Fruit fly (Drosophila melanogaster): Measurements from ENCODE around the gene zuc.

DNA sequence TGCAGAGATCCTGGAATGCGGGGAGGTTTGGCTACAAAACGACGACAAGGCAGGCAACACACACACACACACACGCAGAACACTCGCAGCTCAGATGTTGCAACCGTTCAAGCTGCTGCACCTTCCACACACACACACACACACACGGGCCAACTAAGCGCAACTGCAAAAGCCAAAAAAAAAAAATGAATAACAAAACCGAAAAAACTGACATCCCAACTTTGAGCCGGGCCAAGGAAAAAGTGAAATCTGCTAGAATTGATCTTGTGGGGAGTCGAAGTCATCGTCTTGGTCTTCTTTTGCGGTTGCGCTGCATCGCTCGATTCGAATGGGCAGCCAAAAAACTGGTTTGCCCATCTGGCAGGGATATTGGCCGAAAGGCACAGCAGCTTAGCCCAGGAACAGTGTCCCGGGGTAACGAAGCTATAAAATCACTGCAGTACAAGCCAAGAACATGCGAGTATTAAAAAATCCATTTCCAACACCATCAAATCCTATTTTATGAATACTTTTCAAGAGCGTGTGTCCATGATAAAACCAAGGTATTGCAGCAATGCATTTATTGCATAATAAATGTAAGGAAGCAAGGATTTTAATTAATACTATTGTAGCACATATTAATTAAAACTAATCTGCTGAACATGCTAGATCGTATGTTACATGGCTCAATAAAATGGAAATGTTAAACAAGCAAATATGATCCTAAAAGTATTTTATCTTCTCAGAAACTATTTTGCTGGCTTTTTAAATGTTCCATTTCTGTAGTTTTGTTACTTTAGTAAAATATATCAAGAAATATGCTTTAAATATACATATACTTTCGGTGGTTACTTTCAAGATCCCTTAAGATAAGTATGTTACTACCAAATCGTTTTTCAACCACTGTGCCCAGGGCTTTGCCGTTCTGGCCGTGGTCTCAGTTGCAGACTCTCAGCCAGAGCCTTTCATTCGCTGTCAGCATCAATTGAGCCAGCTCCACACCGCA is 23.8 kb downstream of the zuc start:
- no peak for TF ChIP-seq CG8119 (GFP tag; IDR thresholded peaks at IDR 0.05)
- TF ChIP-seq CG3919 (GFP tag; optimal IDR thresholded peaks at IDR 0.05), result peak; percentile 7
- TF ChIP-seq Sox102F (GFP tag; optimal IDR thresholded peaks at IDR 0.05), result peak; percentile 27

All from whole organism, prepupa.